Worm (Caenorhabditis elegans) whole organism, young adult: ENCODE measurements around the gene W06G6.2.
"Not testable (repeated sequence)": the region's sequence is repeated elsewhere in the genome, so short reads cannot be mapped to it uniquely, and the experiment has no call there.

ENCODE experiments used
- F23B12.7 ChIP-seq: sonication (generic microtip); optimal IDR thresholded peaks from 2 replicates; lab custom pipeline; 2017; ENCODE audit warnings: missing genetic modification characterization, mild to moderate bottlenecking, missing compliant biosample characterization, antibody characterized with exemption, moderate library complexity; ENCODE audit not compliant: insufficient read depth
- F55B11.4 ChIP-seq: sonication (generic microtip); optimal IDR thresholded peaks from 2 replicates; lab custom pipeline; 2016; ENCODE audit warnings: missing compliant biosample characterization, missing genetic modification characterization, borderline replicate concordance; ENCODE audit not compliant: insufficient read depth
- T26A5.8 ChIP-seq: sonication (generic microtip); optimal IDR thresholded peaks from 2 replicates; lab custom pipeline; 2016; ENCODE audit warnings: missing genetic modification characterization, missing compliant biosample characterization
- ama-1 ChIP-seq, 3 experiments: fragments of 150-350 bp in 1 of 3; sonication (generic microtip) in 2 of 3; optimal IDR thresholded peaks; 2 replicates each; lab custom pipeline; 2014 to 2018; ENCODE audit warnings: missing biosample characterization in 2 of 3, missing genetic modification characterization in 2 of 3, missing genetic modification reagents in 2 of 3
- ccch-3 ChIP-seq: fragments of 200-800 bp; sonication (Bioruptor generic); optimal IDR thresholded peaks from 2 replicates; lab custom pipeline; 2018; ENCODE audit warnings: mild to moderate bottlenecking, missing genetic modification characterization, missing compliant biosample characterization
- ceh-58 ChIP-seq: fragments of 200-800 bp; sonication (Bioruptor generic); IDR thresholded peaks from 2 replicates; pipeline ENCODE4 v1.3.6; 2022; ENCODE audit warnings: missing genetic modification characterization, missing compliant biosample characterization
- ceh-79 ChIP-seq: sonication (generic microtip); optimal IDR thresholded peaks from 2 replicates; lab custom pipeline; 2017; ENCODE audit warnings: mild to moderate bottlenecking, missing genetic modification characterization, missing compliant biosample characterization
- pha-4 ChIP-seq: fragments of 150-350 bp; sonication (generic microtip); optimal IDR thresholded peaks from 2 replicates; lab custom pipeline; 2014; ENCODE audit warnings: missing biosample characterization, missing genetic modification reagents, missing genetic modification characterization
- rpc-1 ChIP-seq, 2 experiments: fragments of 150-350 bp in 1 of 2; sonication (generic microtip) in 1 of 2; optimal IDR thresholded peaks; 2 replicates each; lab custom pipeline; 2014 to 2018; ENCODE audit warnings: missing biosample characterization in 1 of 2, missing genetic modification characterization in 1 of 2, missing genetic modification reagents in 1 of 2, missing genotype in 1 of 2
- sea-2 ChIP-seq: fragments of 200-800 bp; sonication (Bioruptor generic); IDR thresholded peaks from 2 replicates; pipeline ENCODE4 v1.3.6; 2022; ENCODE audit warnings: missing genetic modification characterization, missing compliant biosample characterization
- snpc-3.4 ChIP-seq: sonication (generic microtip); optimal IDR thresholded peaks from 2 replicates; lab custom pipeline; 2017; ENCODE audit warnings: missing genetic modification characterization, mild to moderate bottlenecking, missing compliant biosample characterization, antibody characterized with exemption, moderate library complexity, missing genotype, missing genetic modification reagents
- sptf-2 ChIP-seq: fragments of 200-800 bp; sonication (Bioruptor generic); optimal IDR thresholded peaks from 2 replicates; lab custom pipeline; 2018; ENCODE audit warnings: mild to moderate bottlenecking, missing genetic modification characterization, missing compliant biosample characterization
- ztf-28 ChIP-seq: fragments of 200-800 bp; sonication (Bioruptor generic); IDR thresholded peaks from 2 replicates; pipeline ENCODE4 v1.3.6; 2022; ENCODE audit warnings: missing genetic modification reagents, missing genetic modification characterization, missing compliant biosample characterization

- TF ChIP-seq T26A5.8; sptf-2 (GFP tag; lab: Kevin White, UChicago); F55B11.4; sea-2; ccch-3 (GFP tag; lab: Kevin White, UChicago); ceh-79; ztf-28 (GFP tag; lab: Robert Waterston, UW); pha-4 (tag; lab: Kevin White, UChicago); ceh-58 (GFP tag; lab: Robert Waterston, UW); ama-1 (optimal IDR thresholded peaks at IDR 0.05; lab: Kevin White, UChicago); ama-1 (GFP tag; optimal IDR thresholded peaks at IDR 0.05; lab: Kevin White, UChicago); F23B12.7; rpc-1 (optimal IDR thresholded peaks at IDR 0.05; lab: Kevin White, UChicago); rpc-1 (tag; optimal IDR thresholded peaks at IDR 0.05; lab: Kevin White, UChicago); snpc-3.4: not testable (repeated sequence)
These were observed 20.1 kb downstream of the W06G6.2 start, which contains the start of gene W06G6.11 for ce11 chrV:16649200-16649599.
